Worm (Caenorhabditis elegans): ENCODE results near the gene acs-6.

DNA sequence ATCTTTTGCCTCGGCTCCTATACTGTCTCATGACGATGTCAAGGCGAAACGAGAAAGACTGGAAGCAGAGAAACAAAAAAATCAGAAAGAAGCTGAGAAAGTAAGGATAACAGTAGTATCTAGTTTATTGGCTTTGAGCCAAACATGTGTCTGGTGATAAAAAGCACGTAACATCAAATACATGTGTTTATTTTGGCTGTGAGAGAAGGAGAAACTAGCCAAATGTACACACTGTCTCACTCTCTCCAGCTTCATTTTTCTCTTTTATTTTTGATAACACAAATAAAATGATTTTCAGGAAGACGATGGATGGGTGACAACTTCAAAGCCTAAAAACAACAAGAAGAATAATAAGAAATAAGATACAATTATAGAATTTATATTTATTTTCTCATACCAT is 32.3 kb upstream of the acs-6 start:
- no peak for TF ChIP-seq fkh-10 (GFP tag; optimal IDR thresholded peaks at IDR 0.05)
- no peak for TF ChIP-seq unc-62 (GFP tag; optimal IDR thresholded peaks at IDR 0.05)
- no peak for TF ChIP-seq ama-1 (optimal IDR thresholded peaks at IDR 0.05)
- TF ChIP-seq elt-1 (tag; optimal IDR thresholded peaks at IDR 0.05) = no peak
- no peak for TF ChIP-seq R02D3.7 (tag; optimal IDR thresholded peaks at IDR 0.05)
- no peak for TF ChIP-seq nhr-76 (tag; optimal IDR thresholded peaks at IDR 0.05)
- no peak for TF ChIP-seq nhr-237 (tag; optimal IDR thresholded peaks at IDR 0.05)
- TF ChIP-seq ceh-16 (tag; optimal IDR thresholded peaks at IDR 0.05) = no peak
- no peak for TF ChIP-seq elt-3 (tag; optimal IDR thresholded peaks at IDR 0.05)
- TF ChIP-seq elt-2 (tag; optimal IDR thresholded peaks at IDR 0.05) = no peak
- no peak for TF ChIP-seq nhr-28 (tag; optimal IDR thresholded peaks at IDR 0.05)
- TF ChIP-seq skn-1 (tag; optimal IDR thresholded peaks at IDR 0.05) = no peak
- TF ChIP-seq tbx-2 (tag; optimal IDR thresholded peaks at IDR 0.05) = no peak
- no peak for TF ChIP-seq aly-2 (tag; optimal IDR thresholded peaks at IDR 0.05)
